Fruit fly (Drosophila melanogaster): ENCODE results near the gene CG14355.

The CG14355 gene

dm6 chr3R:14125479-14126121, 26.1 kb downstream of the CG14355 start, which contains the start of the genes 140up and Polr2B (continued):
- TF ChIP-seq CG17568 (GFP tag; optimal IDR thresholded peaks at IDR 0.05): peak; percentile 57
- peak; percentile 88 for TF ChIP-seq zfh1 (GFP tag; IDR thresholded peaks at IDR 0.05)
- peak; percentile 67 for TF ChIP-seq MTF-1 (GFP tag; optimal IDR thresholded peaks at IDR 0.05; ENCODE audit: borderline replicate concordance)
- TF ChIP-seq toy (GFP tag; IDR thresholded peaks at IDR 0.05): peak; percentile 85
- TF ChIP-seq CG3065 (GFP tag; optimal IDR thresholded peaks at IDR 0.05): peak; percentile 92
- TF ChIP-seq row (GFP tag; IDR thresholded peaks at IDR 0.05): peak; percentile 98
- TF ChIP-seq her (GFP tag; optimal IDR thresholded peaks at IDR 0.05): peak; percentile 38
- no peak for TF ChIP-seq h (optimal IDR thresholded peaks at IDR 0.05)
- TF ChIP-seq trh (GFP tag; optimal IDR thresholded peaks at IDR 0.05): peak; percentile 84
- TF ChIP-seq schlank (tag; optimal IDR thresholded peaks at IDR 0.05): peak; percentile 74
- peak; percentile 78 for TF ChIP-seq cas (GFP tag; IDR thresholded peaks at IDR 0.05)

dm6 chr3R:14122347-14122812, 29.4 kb downstream of the CG14355 start, which contains the start of the genes Abi and twf:
TSS of gene Abi (minus strand) at chr3R:14122420.
TSS of gene twf (plus strand) at chr3R:14122654.
- peak; percentile 43 for TF ChIP-seq CG16815 (GFP tag; optimal IDR thresholded peaks at IDR 0.05)
- peak; percentile 77 for TF ChIP-seq phol (tag; optimal IDR thresholded peaks at IDR 0.05)
- TF ChIP-seq CG13123 (GFP tag; optimal IDR thresholded peaks at IDR 0.05): peak; percentile 75
- no peak for TF ChIP-seq grn (GFP tag; optimal IDR thresholded peaks at IDR 0.05)
- peak; percentile 78 for TF ChIP-seq Adf1 (GFP tag; IDR thresholded peaks at IDR 0.05)
- peak; percentile 63 for TF ChIP-seq maf-S (GFP tag; optimal IDR thresholded peaks at IDR 0.05)
- TF ChIP-seq Sry-β (GFP tag; optimal IDR thresholded peaks at IDR 0.05): peak; percentile 89
- peak; percentile 61 for TF ChIP-seq CG17359 (tag; optimal IDR thresholded peaks at IDR 0.05)
- TF ChIP-seq CG15269 (tag; optimal IDR thresholded peaks at IDR 0.05): no peak
- no peak for TF ChIP-seq cad (GFP tag; optimal IDR thresholded peaks at IDR 0.05)
- peak; percentile 49 for TF ChIP-seq Abd-B (GFP tag; optimal IDR thresholded peaks at IDR 0.05)
- peak; percentile 52 for TF ChIP-seq CG10366 (GFP tag; IDR thresholded peaks at IDR 0.05)
- TF ChIP-seq ab (GFP tag; optimal IDR thresholded peaks at IDR 0.05): no peak
- TF ChIP-seq CHES-1-like (GFP tag; optimal IDR thresholded peaks at IDR 0.05): peak; percentile 4
- no peak for TF ChIP-seq gcm2 (GFP tag; optimal IDR thresholded peaks at IDR 0.05)
- peak; percentile 71; the same call in 2 of the 3 replicates for TF ChIP-seq zfh1 (GFP tag; IDR thresholded peaks at IDR 0.05)
- peak; percentile 34 for TF ChIP-seq CG7786 (GFP tag; optimal IDR thresholded peaks at IDR 0.05)
- TF ChIP-seq CG9215 (GFP tag; IDR thresholded peaks at IDR 0.05): peak; percentile 71
- TF ChIP-seq NC2α (GFP tag; optimal IDR thresholded peaks at IDR 0.05): no peak
- TF ChIP-seq MBD-R2 (GFP tag; IDR thresholded peaks at IDR 0.05): peak; percentile 79
- TF ChIP-seq slbo (GFP tag; IDR thresholded peaks at IDR 0.05): peak; percentile 80
- no peak for TF ChIP-seq corto (GFP tag; optimal IDR thresholded peaks at IDR 0.05)
- TF ChIP-seq Kr (GFP tag; optimal IDR thresholded peaks at IDR 0.05): no peak
- TF ChIP-seq CG32532 (GFP tag; IDR thresholded peaks at IDR 0.05): peak; percentile 59
- TF ChIP-seq CG9817 (tag; optimal IDR thresholded peaks at IDR 0.05): peak; percentile 61
- TF ChIP-seq CG8359 (GFP tag; optimal IDR thresholded peaks at IDR 0.05; ENCODE audit: borderline replicate concordance): no peak
- 0 out of 2 replicates have a peak, but pooled peaks have one; percentile 33 for TF ChIP-seq Rx (GFP tag; IDR thresholded peaks at IDR 0.05)
- no peak for TF ChIP-seq CG10565 (GFP tag; optimal IDR thresholded peaks at IDR 0.05)
- no peak for TF ChIP-seq CG2199 (GFP tag; IDR thresholded peaks at IDR 0.05)
- no peak for TF ChIP-seq hbn (GFP tag; IDR thresholded peaks at IDR 0.05; ENCODE audit: partially characterized antibody)
- TF ChIP-seq ato (GFP tag; IDR thresholded peaks at IDR 0.05; ENCODE audit: partially characterized antibody): no peak
- peak; percentile 56 for TF ChIP-seq Ssrp (tag; optimal IDR thresholded peaks at IDR 0.05)
- peak; percentile 33 for TF ChIP-seq CG8944 (GFP tag; optimal IDR thresholded peaks at IDR 0.05)
- peak; percentile 33; the same call in 1 of the 2 replicates for TF ChIP-seq CG31224 (GFP tag; IDR thresholded peaks at IDR 0.05)
- TF ChIP-seq CG16863 (GFP tag; optimal IDR thresholded peaks at IDR 0.05): peak; percentile 59
- peak; percentile 48 for TF ChIP-seq Dip3 (GFP tag; optimal IDR thresholded peaks at IDR 0.05)
- peak; percentile 90 for TF ChIP-seq YL-1 (GFP tag; optimal IDR thresholded peaks at IDR 0.05)
- TF ChIP-seq CG12299 (tag; optimal IDR thresholded peaks at IDR 0.05): peak; percentile 20
- TF ChIP-seq crc (GFP tag; optimal IDR thresholded peaks at IDR 0.05): no peak

Data from whole organism, embryonic.